Worm (Caenorhabditis elegans): ENCODE data around the gene Y38C1AA.1.
A peak's percentile ranks its signal among the peaks of the same experiment; 100 is the strongest.

The Y38C1AA.1 gene

DNA sequence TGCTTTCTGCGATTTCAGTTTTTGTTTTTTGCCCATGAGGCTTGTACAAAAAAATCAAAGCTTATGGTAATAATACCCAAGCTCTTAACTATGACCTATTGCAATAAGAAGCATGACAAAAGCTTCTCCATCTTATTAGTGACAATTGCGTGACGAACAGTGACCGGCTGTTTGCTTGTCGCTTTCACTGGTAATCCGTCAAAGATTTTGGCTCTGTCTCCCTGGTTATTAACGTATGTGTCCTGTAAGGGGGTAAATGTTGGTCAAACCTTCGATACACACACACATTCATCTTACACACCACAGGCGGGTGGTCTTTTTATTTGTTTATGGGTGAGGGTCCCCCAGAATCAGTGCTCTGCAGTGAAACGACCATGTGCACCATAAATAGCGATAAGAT, 33.9 kb upstream of the Y38C1AA.1 start:
- TF ChIP-seq hmg-4 (GFP tag; optimal IDR thresholded peaks at IDR 0.05) (peak; percentile 64), ama-1 (optimal IDR thresholded peaks at IDR 0.05) (no peak), hmbx-1 (tag; optimal IDR thresholded peaks at IDR 0.05) (no peak), ets-7 (tag; optimal IDR thresholded peaks at IDR 0.05) (no peak)

DNA sequence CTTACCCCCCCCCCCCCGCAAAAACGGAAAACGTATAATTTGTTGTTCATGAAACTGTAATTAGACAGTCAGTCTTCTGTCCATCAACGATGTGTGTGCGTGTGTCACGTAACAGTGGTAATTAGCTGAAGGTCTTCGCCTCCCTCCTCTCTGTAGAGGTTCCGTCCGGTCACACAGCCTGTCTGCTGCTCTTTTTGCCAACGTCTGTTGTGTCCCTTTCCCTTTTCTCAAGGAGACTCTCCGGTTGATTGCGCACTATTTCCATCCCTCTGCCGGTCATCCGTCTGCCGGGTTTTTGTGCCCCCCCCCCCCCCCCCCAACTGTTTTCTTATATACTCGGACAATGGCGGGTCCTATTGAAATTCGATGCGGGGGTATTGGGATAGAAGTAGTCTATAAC, 32.3 kb upstream of the Y38C1AA.1 start:
- TF ChIP-seq ceh-36 (tag; optimal IDR thresholded peaks at IDR 0.05) (peak; percentile 1), F13C5.2 (tag; optimal IDR thresholded peaks at IDR 0.05) (no peak), sea-1 (GFP tag; conservative IDR thresholded peaks at IDR 0.05) (0 out of 2 replicates have a peak, but pooled peaks have one; percentile 24), aly-1 (tag; optimal IDR thresholded peaks at IDR 0.05) (no peak), B0310.2 (tag; optimal IDR thresholded peaks at IDR 0.05) (peak; percentile 73), hmg-4 (GFP tag; optimal IDR thresholded peaks at IDR 0.05) (peak; percentile 93), pes-1 (GFP tag; IDR thresholded peaks at IDR 0.05) (peak; percentile 62; the same call in 1 of the 2 replicates), scrt-1 (GFP tag; IDR thresholded peaks at IDR 0.05) (0 out of 2 replicates have a peak, but pooled peaks have one; percentile 28), flt-1 (GFP tag; IDR thresholded peaks at IDR 0.05) (peak; percentile 50)

DNA sequence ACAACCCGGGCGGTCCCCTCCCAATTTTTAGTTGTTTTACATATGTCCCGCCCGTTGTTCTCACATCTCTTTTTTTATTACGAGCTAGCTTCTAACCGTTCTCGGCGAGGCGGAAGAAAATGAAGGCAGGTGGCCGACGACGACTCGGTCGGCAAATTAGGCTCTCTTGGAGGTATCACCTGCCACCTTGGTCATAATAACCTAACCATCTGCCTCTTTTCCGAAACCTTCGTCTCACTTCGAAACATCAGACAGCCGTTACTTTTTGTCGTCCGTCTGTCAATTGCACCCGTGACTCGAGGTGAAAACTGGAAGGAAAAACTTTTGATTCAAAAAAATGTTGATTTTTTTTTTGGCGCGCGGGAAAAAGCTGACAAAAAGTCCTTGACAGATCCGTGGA, 30.5 kb upstream of the Y38C1AA.1 start:
- TF ChIP-seq tra-4 (tag; optimal IDR thresholded peaks at IDR 0.05) (no peak), tbx-11 (GFP tag; IDR thresholded peaks at IDR 0.05) (no peak), pes-1 (GFP tag; IDR thresholded peaks at IDR 0.05) (0 out of 2 replicates have a peak, but pooled peaks have one; percentile 35), ets-7 (tag; optimal IDR thresholded peaks at IDR 0.05) (no peak), scrt-1 (GFP tag; IDR thresholded peaks at IDR 0.05) (0 out of 2 replicates have a peak, but pooled peaks have one; percentile 20), F13C5.2 (tag; optimal IDR thresholded peaks at IDR 0.05) (no peak), B0310.2 (tag; optimal IDR thresholded peaks at IDR 0.05) (no peak), hmg-4 (GFP tag; optimal IDR thresholded peaks at IDR 0.05) (peak; percentile 6)

- TF ChIP-seq hmg-4 (GFP tag; optimal IDR thresholded peaks at IDR 0.05) (no peak), B0310.2 (tag; optimal IDR thresholded peaks at IDR 0.05) (no peak), ets-7 (tag; optimal IDR thresholded peaks at IDR 0.05) (no peak), pes-1 (GFP tag; IDR thresholded peaks at IDR 0.05) (no peak)
Measured at ce11 chrIV:178696-179095, 29.3 kb upstream of the Y38C1AA.1 start, which contains the start of gene tcl-2. Gene tcl-2, plus strand, starts transcription at chrIV:179083.

ce11 chrIV:179700-180099, 28.3 kb upstream of the Y38C1AA.1 start:
- TF ChIP-seq ceh-36 (tag; optimal IDR thresholded peaks at IDR 0.05) (no peak), flt-1 (GFP tag; IDR thresholded peaks at IDR 0.05) (no peak), aly-1 (tag; optimal IDR thresholded peaks at IDR 0.05) (no peak), sea-1 (GFP tag; conservative IDR thresholded peaks at IDR 0.05) (no peak), ama-1 (optimal IDR thresholded peaks at IDR 0.05) (no peak), tbx-11 (GFP tag; IDR thresholded peaks at IDR 0.05) (no peak), pes-1 (GFP tag; IDR thresholded peaks at IDR 0.05) (no peak), tra-4 (tag; optimal IDR thresholded peaks at IDR 0.05) (no peak)

- TF ChIP-seq hnd-1 (tag; optimal IDR thresholded peaks at IDR 0.05): no peak
- no peak for TF ChIP-seq flt-1 (GFP tag; IDR thresholded peaks at IDR 0.05)
- TF ChIP-seq sea-1 (GFP tag; conservative IDR thresholded peaks at IDR 0.05): no peak
- TF ChIP-seq ets-7 (tag; optimal IDR thresholded peaks at IDR 0.05): no peak
- no peak for TF ChIP-seq F13C5.2 (tag; optimal IDR thresholded peaks at IDR 0.05)
- TF ChIP-seq scrt-1 (GFP tag; IDR thresholded peaks at IDR 0.05): no peak
- no peak for TF ChIP-seq tbx-11 (GFP tag; IDR thresholded peaks at IDR 0.05)
- TF ChIP-seq tra-4 (tag; optimal IDR thresholded peaks at IDR 0.05): no peak
- TF ChIP-seq B0310.2 (tag; optimal IDR thresholded peaks at IDR 0.05): no peak
- TF ChIP-seq ceh-13 (GFP tag; optimal IDR thresholded peaks at IDR 0.05): no peak
Measured at ce11 chrIV:183519-183918, 24.5 kb upstream of the Y38C1AA.1 start.

- TF ChIP-seq hmg-4 (GFP tag; optimal IDR thresholded peaks at IDR 0.05): no peak
Measured at ce11 chrIV:184184-184583, 23.8 kb upstream of the Y38C1AA.1 start, which contains the start of gene pnc-1. Gene pnc-1, plus strand, starts transcription at chrIV:184484.

DNA sequence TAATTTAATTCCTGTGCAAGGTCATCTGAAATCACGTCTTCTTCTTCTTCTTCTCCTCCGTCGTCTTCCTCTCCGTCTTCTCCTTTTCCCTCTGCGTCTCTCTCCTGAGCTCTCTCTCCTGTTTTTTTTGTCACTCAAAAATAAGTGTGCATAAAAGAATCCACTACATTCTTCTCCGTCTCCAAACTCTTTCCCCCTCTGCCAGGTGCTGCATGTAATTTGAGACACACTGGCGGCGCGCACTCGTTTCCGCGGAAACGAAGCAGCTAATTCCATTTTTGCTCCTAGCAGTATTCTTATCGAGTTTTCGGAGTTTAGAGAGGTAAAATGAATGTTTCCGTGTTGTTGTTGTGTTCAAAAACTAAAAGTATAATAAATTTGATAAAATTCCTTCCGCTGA, 21.9 kb upstream of the Y38C1AA.1 start:
- TF ChIP-seq tra-4 (tag; optimal IDR thresholded peaks at IDR 0.05) (no peak), scrt-1 (GFP tag; IDR thresholded peaks at IDR 0.05) (no peak), ama-1 (optimal IDR thresholded peaks at IDR 0.05) (no peak), F13C5.2 (tag; optimal IDR thresholded peaks at IDR 0.05) (no peak), hmg-4 (GFP tag; optimal IDR thresholded peaks at IDR 0.05) (no peak), ceh-36 (tag; optimal IDR thresholded peaks at IDR 0.05) (no peak), ceh-13 (GFP tag; optimal IDR thresholded peaks at IDR 0.05) (no peak), hnd-1 (tag; optimal IDR thresholded peaks at IDR 0.05) (no peak), B0310.2 (tag; optimal IDR thresholded peaks at IDR 0.05) (no peak)

ce11 chrIV:187336-187735, 20.6 kb upstream of the Y38C1AA.1 start:
- no peak for TF ChIP-seq F13C5.2 (tag; optimal IDR thresholded peaks at IDR 0.05)

ce11 chrIV:189087-189486, 18.9 kb upstream of the Y38C1AA.1 start:
- TF ChIP-seq scrt-1 (GFP tag; IDR thresholded peaks at IDR 0.05): no peak
- no peak for TF ChIP-seq ama-1 (optimal IDR thresholded peaks at IDR 0.05)
- no peak for TF ChIP-seq tbx-37 (GFP tag; conservative IDR thresholded peaks at IDR 0.05)
- no peak for TF ChIP-seq hnd-1 (tag; optimal IDR thresholded peaks at IDR 0.05)
